Fruit fly (Drosophila melanogaster): ENCODE results near the gene lost.

lost gene

dm6 chr3R:4381079-4381919, 21.6 kb upstream of the lost start, which contains the start of gene Cont (continued):
- no peak for TF ChIP-seq ab (GFP tag; optimal IDR thresholded peaks at IDR 0.05)
- TF ChIP-seq CG9797 (GFP tag; optimal IDR thresholded peaks at IDR 0.05), result peak; percentile 59
- peak in 1 of 2 experiments; percentile 38 for TF ChIP-seq Hr51 (GFP tag; optimal IDR thresholded peaks at IDR 0.05)
- TF ChIP-seq CG11560 (tag; IDR thresholded peaks at IDR 0.05), result peak; percentile 92
- no peak for TF ChIP-seq fd96Cb (tag; optimal IDR thresholded peaks at IDR 0.05)
- peak; percentile 48 for TF ChIP-seq CG4617 (GFP tag; optimal IDR thresholded peaks at IDR 0.05; ENCODE audit: borderline replicate concordance)
- TF ChIP-seq jing (GFP tag; optimal IDR thresholded peaks at IDR 0.05), result no peak
- TF ChIP-seq ham (GFP tag; IDR thresholded peaks at IDR 0.05), result no peak
- TF ChIP-seq CG14050 (GFP tag; IDR thresholded peaks at IDR 0.05), result no peak
- no peak for TF ChIP-seq Hmx (GFP tag; optimal IDR thresholded peaks at IDR 0.05)
- TF ChIP-seq CG15601 (tag; optimal IDR thresholded peaks at IDR 0.05), result peak; percentile 1
- TF ChIP-seq CG1792 (GFP tag; optimal IDR thresholded peaks at IDR 0.05), result no peak
- TF ChIP-seq stwl (tag; optimal IDR thresholded peaks at IDR 0.05), result peak; percentile 55
- no peak for TF ChIP-seq Bteb2 (GFP tag; optimal IDR thresholded peaks at IDR 0.05)
- TF ChIP-seq Adf1 (GFP tag; IDR thresholded peaks at IDR 0.05), result peak; percentile 27
- TF ChIP-seq knrl (GFP tag; IDR thresholded peaks at IDR 0.05; ENCODE audit: partially characterized antibody), result peak; percentile 91
- TF ChIP-seq Antp (GFP tag; optimal IDR thresholded peaks at IDR 0.05), result no peak
- TF ChIP-seq lmd (GFP tag; IDR thresholded peaks at IDR 0.05), result 0 out of 2 replicates have a peak, but pooled peaks have one; percentile 7
- TF ChIP-seq Lhr (GFP tag; optimal IDR thresholded peaks at IDR 0.05), result peak; percentile 39
- TF ChIP-seq Sry-δ (GFP tag; optimal IDR thresholded peaks at IDR 0.05), result peak; percentile 95
- TF ChIP-seq ewg (GFP tag; optimal IDR thresholded peaks at IDR 0.05), result peak; percentile 6
- TF ChIP-seq BtbVII (GFP tag; optimal IDR thresholded peaks at IDR 0.05), result no peak
- TF ChIP-seq Fer3 (tag; optimal IDR thresholded peaks at IDR 0.05), result no peak
- no peak for TF ChIP-seq rib (GFP tag; IDR thresholded peaks at IDR 0.05)
- peak; percentile 89 for TF ChIP-seq zen2 (GFP tag; IDR thresholded peaks at IDR 0.05; ENCODE audit: partially characterized antibody)
- peak; percentile 99 for TF ChIP-seq Dref (GFP tag; IDR thresholded peaks at IDR 0.05)
- TF ChIP-seq MBD-R2 (GFP tag; IDR thresholded peaks at IDR 0.05), result peak; percentile 53; the same call in 1 of the 2 replicates
- peak; percentile 91 for TF ChIP-seq Dll (GFP tag; IDR thresholded peaks at IDR 0.05; ENCODE audit: partially characterized antibody)
- TF ChIP-seq Dip3 (GFP tag; optimal IDR thresholded peaks at IDR 0.05), result no peak
- peak; percentile 26 for TF ChIP-seq CG17186 (GFP tag; optimal IDR thresholded peaks at IDR 0.05)
- no peak for TF ChIP-seq gce (GFP tag; IDR thresholded peaks at IDR 0.05)
- TF ChIP-seq ro (GFP tag; IDR thresholded peaks at IDR 0.05), result no peak
- peak; percentile 97 for TF ChIP-seq ato (GFP tag; IDR thresholded peaks at IDR 0.05; ENCODE audit: partially characterized antibody)
- TF ChIP-seq Oaz (GFP tag; IDR thresholded peaks at IDR 0.05), result no peak
- TF ChIP-seq inv (GFP tag; IDR thresholded peaks at IDR 0.05; ENCODE audit: partially characterized antibody), result peak; percentile 85
- TF ChIP-seq YL-1 (GFP tag; optimal IDR thresholded peaks at IDR 0.05), result peak; percentile 79
- TF ChIP-seq Dp (GFP tag; optimal IDR thresholded peaks at IDR 0.05), result peak; percentile 97
- TF ChIP-seq CG2199 (GFP tag; IDR thresholded peaks at IDR 0.05), result 0 out of 3 replicates have a peak, but pooled peaks have one; percentile 67
- TF ChIP-seq fd64A (GFP tag; optimal IDR thresholded peaks at IDR 0.05), result no peak
- peak; percentile 82 for TF ChIP-seq mld (GFP tag; IDR thresholded peaks at IDR 0.05; ENCODE audit: partially characterized antibody)
- TF ChIP-seq Fer1 (GFP tag; optimal IDR thresholded peaks at IDR 0.05), result peak; percentile 1
- no peak for TF ChIP-seq z (GFP tag; IDR thresholded peaks at IDR 0.05)
- TF ChIP-seq lbe (GFP tag; optimal IDR thresholded peaks at IDR 0.05), result no peak
- TF ChIP-seq HHEX (GFP tag; optimal IDR thresholded peaks at IDR 0.05), result no peak
- no peak for TF ChIP-seq Jarid2 (GFP tag; optimal IDR thresholded peaks at IDR 0.05)
- peak; percentile 93 for TF ChIP-seq CG42726 (GFP tag; IDR thresholded peaks at IDR 0.05; ENCODE audit: partially characterized antibody)
- peak; percentile 6 for TF ChIP-seq Mad (GFP tag; optimal IDR thresholded peaks at IDR 0.05)
- TF ChIP-seq vnd (GFP tag; IDR thresholded peaks at IDR 0.05; ENCODE audit: partially characterized antibody), result peak; percentile 86

Data from whole organism, embryonic.